Fruit fly (Drosophila melanogaster): ENCODE data around the gene Aps.

dm6 chr3L:10889000-10889691, 9.8 kb downstream of the Aps start:
- TF ChIP-seq CG1621 (tag; optimal IDR thresholded peaks at IDR 0.05): no peak
- TF ChIP-seq CG10631 (GFP tag; optimal IDR thresholded peaks at IDR 0.05): no peak
- no peak for TF ChIP-seq CG10669 (GFP tag; optimal IDR thresholded peaks at IDR 0.05)
- TF ChIP-seq CG8119 (GFP tag; IDR thresholded peaks at IDR 0.05): no peak
- TF ChIP-seq CG3919 (GFP tag; optimal IDR thresholded peaks at IDR 0.05): no peak
- TF ChIP-seq fd59A (GFP tag; optimal IDR thresholded peaks at IDR 0.05): no peak

Data from whole organism, prepupa.